Worm (Caenorhabditis elegans) whole organism, young adult: Measurements from ENCODE around the gene F41H10.3.
A peak's percentile ranks its signal among the peaks of the same experiment; 100 is the strongest.

ENCODE experiments used
- B0019.2 ChIP-seq: fragments of 200-800 bp; sonication (Bioruptor generic); conservative IDR thresholded peaks from 2 replicates; pipeline ENCODE4 v1.3.6; 2022; ENCODE audit warnings: missing genetic modification reagents, missing genetic modification characterization, missing compliant biosample characterization
- D2030.7 ChIP-seq: fragments of 200-800 bp; sonication (Bioruptor generic); IDR thresholded peaks from 2 replicates; pipeline ENCODE4 v1.3.6; 2022; ENCODE audit warnings: missing genetic modification reagents, missing genetic modification characterization, missing compliant biosample characterization
- F23B12.7 ChIP-seq: sonication (generic microtip); optimal IDR thresholded peaks from 2 replicates; lab custom pipeline; 2017; ENCODE audit warnings: missing genetic modification characterization, mild to moderate bottlenecking, missing compliant biosample characterization, antibody characterized with exemption, moderate library complexity; ENCODE audit not compliant: insufficient read depth
- F37B4.10 ChIP-seq: fragments of 200-800 bp; sonication (Bioruptor generic); IDR thresholded peaks from 2 replicates; pipeline ENCODE4 v1.3.6; 2022; ENCODE audit warnings: missing genetic modification characterization, missing compliant biosample characterization
- F57A8.1 ChIP-seq: fragments of 200-800 bp; sonication (Bioruptor generic); optimal IDR thresholded peaks from 2 replicates; lab custom pipeline; 2018; ENCODE audit warnings: mild to moderate bottlenecking, missing genetic modification characterization, moderate library complexity, missing compliant biosample characterization
- K11D2.4 ChIP-seq: fragments of 200-800 bp; sonication (Bioruptor generic); IDR thresholded peaks from 2 replicates; pipeline ENCODE4 v1.3.6; 2022; ENCODE audit warnings: missing genetic modification reagents, missing genetic modification characterization, missing compliant biosample characterization
- K12H6.12 ChIP-seq: fragments of 200-800 bp; sonication (Bioruptor generic); optimal IDR thresholded peaks from 2 replicates; lab custom pipeline; 2018; ENCODE audit warnings: mild to moderate bottlenecking, missing genetic modification characterization, missing compliant biosample characterization
- Y56A3A.18 ChIP-seq: fragments of 200-800 bp; sonication (Bioruptor generic); IDR thresholded peaks from 2 replicates; pipeline ENCODE4 v1.3.6; 2022; ENCODE audit warnings: missing genetic modification reagents, missing genetic modification characterization, missing compliant biosample characterization
- Y67H2A.10 ChIP-seq: fragments of 200-800 bp; sonication (Bioruptor generic); conservative IDR thresholded peaks from 2 replicates; pipeline ENCODE4 v1.3.6; 2022; ENCODE audit warnings: missing genetic modification reagents, missing genetic modification characterization, missing compliant biosample characterization
- Y79H2A.3 ChIP-seq: fragments of 200-800 bp; sonication (Bioruptor generic); conservative IDR thresholded peaks from 2 replicates; pipeline ENCODE4 v1.3.6; 2022; ENCODE audit warnings: missing genetic modification reagents, missing genetic modification characterization, missing compliant biosample characterization
- ZK185.1 ChIP-seq: sonication (generic microtip); optimal IDR thresholded peaks from 2 replicates; lab custom pipeline; 2016; ENCODE audit warnings: mild to moderate bottlenecking, missing genetic modification characterization, missing compliant biosample characterization; ENCODE audit not compliant: poor library complexity, severe bottlenecking
- ama-1 ChIP-seq, 3 experiments: fragments of 150-350 bp in 1 of 3; sonication (generic microtip) in 2 of 3; optimal IDR thresholded peaks; 2 replicates each; lab custom pipeline; 2014 to 2018; ENCODE audit warnings: missing biosample characterization in 2 of 3, missing genetic modification characterization in 2 of 3, missing genetic modification reagents in 2 of 3
- attf-3 ChIP-seq: fragments of 200-800 bp; sonication (Bioruptor generic); conservative IDR thresholded peaks from 2 replicates; pipeline ENCODE4 v1.3.6; 2022; ENCODE audit warnings: missing genetic modification reagents, missing genetic modification characterization, missing compliant biosample characterization
- attf-5 ChIP-seq: fragments of 200-800 bp; sonication (Bioruptor generic); optimal IDR thresholded peaks from 2 replicates; lab custom pipeline; 2018; ENCODE audit warnings: mild to moderate bottlenecking, missing genetic modification characterization, missing compliant biosample characterization
- cebp-2 ChIP-seq: fragments of 200-800 bp; sonication (Bioruptor generic); IDR thresholded peaks from 2 replicates; pipeline ENCODE4 v1.3.6; 2022; ENCODE audit warnings: missing genetic modification characterization, missing compliant biosample characterization
- ceh-27 ChIP-seq: fragments of 200-800 bp; sonication (Bioruptor generic); optimal IDR thresholded peaks from 2 replicates; lab custom pipeline; 2018; ENCODE audit warnings: mild to moderate bottlenecking, missing genetic modification characterization, moderate library complexity, missing compliant biosample characterization
- ceh-91 ChIP-seq: fragments of 200-800 bp; sonication (Bioruptor generic); IDR thresholded peaks from 2 replicates; pipeline ENCODE4 v1.3.6; 2022; ENCODE audit warnings: missing genetic modification reagents, missing genetic modification characterization, missing compliant biosample characterization
- chd-7 ChIP-seq: sonication (generic microtip); optimal IDR thresholded peaks from 2 replicates; lab custom pipeline; 2016; ENCODE audit warnings: mild to moderate bottlenecking, missing genetic modification characterization, moderate library complexity, missing compliant biosample characterization
- dpl-1 ChIP-seq: fragments of 150-350 bp; optimal IDR thresholded peaks from 2 replicates; lab custom pipeline; 2014; ENCODE audit warnings: missing biosample characterization, missing genetic modification reagents, missing genetic modification characterization
- ekl-4 ChIP-seq: fragments of 200-800 bp; sonication (Bioruptor generic); IDR thresholded peaks from 2 replicates; pipeline ENCODE4 v1.3.6; 2022; ENCODE audit warnings: missing genetic modification reagents, missing genetic modification characterization, missing compliant biosample characterization
- ets-4 ChIP-seq: fragments of 200-800 bp; sonication (Bioruptor generic); optimal IDR thresholded peaks from 2 replicates; lab custom pipeline; 2018; ENCODE audit warnings: mild to moderate bottlenecking, missing genetic modification characterization, missing compliant biosample characterization
- hlh-12 ChIP-seq: sonication (generic microtip); optimal IDR thresholded peaks from 2 replicates; lab custom pipeline; 2016; ENCODE audit warnings: missing genetic modification characterization, missing compliant biosample characterization
- hlh-26 ChIP-seq: fragments of 200-800 bp; sonication (Bioruptor generic); conservative IDR thresholded peaks from 2 replicates; pipeline ENCODE4 v1.3.6; 2022; ENCODE audit warnings: missing genetic modification reagents, missing genetic modification characterization, missing compliant biosample characterization
- hmg-1.2 ChIP-seq: fragments of 200-800 bp; sonication (Bioruptor generic); IDR thresholded peaks from 2 replicates; pipeline ENCODE4 v1.3.6; 2022; ENCODE audit warnings: missing genetic modification reagents, missing genetic modification characterization, missing compliant biosample characterization
- hrde-1 ChIP-seq: sonication (generic microtip); optimal IDR thresholded peaks from 2 replicates; lab custom pipeline; 2016; ENCODE audit warnings: missing genetic modification characterization, mild to moderate bottlenecking, missing compliant biosample characterization, moderate library complexity, missing genotype, missing genetic modification reagents, borderline replicate concordance
- lag-1 ChIP-seq: fragments of 200-800 bp; sonication (Bioruptor generic); IDR thresholded peaks from 2 replicates; pipeline ENCODE4 v1.3.6; 2022; ENCODE audit warnings: missing genetic modification reagents, missing genetic modification characterization, missing compliant biosample characterization
- let-526 ChIP-seq: fragments of 200-800 bp; sonication (Bioruptor generic); IDR thresholded peaks from 2 replicates; pipeline ENCODE4 v1.3.6; 2022; ENCODE audit warnings: missing genetic modification reagents, missing genetic modification characterization, missing compliant biosample characterization
- let-607 ChIP-seq, 2 experiments: fragments of 200-800 bp in 1 of 2; sonication (Bioruptor generic) in 1 of 2; sonication (generic microtip) in 1 of 2; optimal IDR thresholded peaks; 2 replicates each; lab custom pipeline; 2016 to 2018; ENCODE audit warnings: mild to moderate bottlenecking in 2 of 2, missing compliant biosample characterization in 2 of 2, missing genetic modification characterization in 2 of 2, moderate library complexity in 2 of 2, missing genotype in 1 of 2
- lin-40 ChIP-seq: sonication (generic microtip); optimal IDR thresholded peaks from 2 replicates; lab custom pipeline; 2016; ENCODE audit warnings: missing genetic modification characterization, mild to moderate bottlenecking, missing compliant biosample characterization, missing genotype, missing genetic modification reagents
- lsy-27 ChIP-seq: sonication (generic microtip); optimal IDR thresholded peaks from 2 replicates; lab custom pipeline; 2017; ENCODE audit warnings: missing genetic modification characterization, mild to moderate bottlenecking, missing compliant biosample characterization, antibody characterized with exemption, missing genotype, borderline replicate concordance; ENCODE audit not compliant: insufficient read depth
- madf-8 ChIP-seq: fragments of 200-800 bp; sonication (Bioruptor generic); conservative IDR thresholded peaks from 2 replicates; pipeline ENCODE4 v1.3.6; 2022; ENCODE audit warnings: missing genetic modification reagents, missing genetic modification characterization, missing compliant biosample characterization
- mxl-1 ChIP-seq: sonication (generic microtip); optimal IDR thresholded peaks from 2 replicates; lab custom pipeline; 2016; ENCODE audit warnings: missing genetic modification characterization, missing compliant biosample characterization
- nfya-2 ChIP-seq: fragments of 200-800 bp; sonication (Bioruptor generic); IDR thresholded peaks from 2 replicates; pipeline ENCODE4 v1.3.6; 2022; ENCODE audit warnings: missing genetic modification reagents, missing genetic modification characterization, missing compliant biosample characterization
- nhr-90 ChIP-seq: sonication (generic microtip); optimal IDR thresholded peaks from 2 replicates; lab custom pipeline; 2016; ENCODE audit warnings: missing genotype, mild to moderate bottlenecking, missing genetic modification characterization, missing compliant biosample characterization
- rec-8 ChIP-seq, 2 experiments: sonication (generic microtip); optimal IDR thresholded peaks; 2 replicates each; lab custom pipeline; 2016; ENCODE audit warnings: mild to moderate bottlenecking in 2 of 2, missing genetic modification characterization in 2 of 2, missing genetic modification reagents in 2 of 2, missing genotype in 2 of 2, missing biosample characterization in 1 of 2, missing compliant biosample characterization in 1 of 2, moderate library complexity in 1 of 2
- repo-1 ChIP-seq: sonication (generic microtip); optimal IDR thresholded peaks from 2 replicates; lab custom pipeline; 2017; ENCODE audit warnings: mild to moderate bottlenecking, missing genetic modification characterization, missing compliant biosample characterization
- snpc-3.4 ChIP-seq: sonication (generic microtip); optimal IDR thresholded peaks from 2 replicates; lab custom pipeline; 2017; ENCODE audit warnings: missing genetic modification characterization, mild to moderate bottlenecking, missing compliant biosample characterization, antibody characterized with exemption, moderate library complexity, missing genotype, missing genetic modification reagents
- snpc-4 ChIP-seq, 5 experiments: fragments of 150-350 bp in 1 of 5; sonication (generic microtip) in 4 of 5; optimal IDR thresholded peaks; 2 replicates each; lab custom pipeline; 2014 to 2018; ENCODE audit warnings: missing genetic modification characterization in 5 of 5, missing biosample characterization in 3 of 5, antibody characterized with exemption in 2 of 5, mild to moderate bottlenecking in 2 of 5, missing compliant biosample characterization in 2 of 5, missing genotype in 2 of 5, moderate library complexity in 2 of 5, missing genetic modification reagents in 1 of 5
- sptf-2 ChIP-seq: fragments of 200-800 bp; sonication (Bioruptor generic); optimal IDR thresholded peaks from 2 replicates; lab custom pipeline; 2018; ENCODE audit warnings: mild to moderate bottlenecking, missing genetic modification characterization, missing compliant biosample characterization
- tbp1 ChIP-seq: fragments of 200-800 bp; sonication (Bioruptor generic); optimal IDR thresholded peaks from 2 replicates; lab custom pipeline; 2018; ENCODE audit warnings: mild to moderate bottlenecking, missing genetic modification characterization, missing compliant biosample characterization
- tbx-9 ChIP-seq: sonication (generic microtip); optimal IDR thresholded peaks from 2 replicates; lab custom pipeline; 2016; ENCODE audit warnings: borderline replicate concordance, missing genetic modification characterization, inconsistent platforms, missing compliant biosample characterization
- tlf-1 ChIP-seq: fragments of 200-800 bp; sonication (Bioruptor generic); optimal IDR thresholded peaks from 2 replicates; lab custom pipeline; 2018; ENCODE audit warnings: mild to moderate bottlenecking, missing genetic modification characterization, missing compliant biosample characterization
- unc-130 ChIP-seq: sonication (generic microtip); optimal IDR thresholded peaks from 2 replicates; lab custom pipeline; 2016; ENCODE audit warnings: missing genetic modification reagents, missing genetic modification characterization, missing compliant biosample characterization
- xnd-1 ChIP-seq: sonication (generic microtip); optimal IDR thresholded peaks from 2 replicates; lab custom pipeline; 2016; ENCODE audit warnings: missing genotype, missing genetic modification reagents, missing genetic modification characterization, missing compliant biosample characterization
- ztf-25 ChIP-seq: fragments of 200-800 bp; sonication (Bioruptor generic); IDR thresholded peaks from 2 replicates; pipeline ENCODE4 v1.3.6; 2022; ENCODE audit warnings: missing genetic modification reagents, missing genetic modification characterization, missing compliant biosample characterization
- ztf-3 ChIP-seq: fragments of 200-800 bp; sonication (Bioruptor generic); optimal IDR thresholded peaks from 2 replicates; lab custom pipeline; 2018; ENCODE audit warnings: mild to moderate bottlenecking, missing genetic modification characterization, missing compliant biosample characterization

F41H10.3 gene

ce11 chrIV:5368860-5369259 lies 741 bp upstream of the F41H10.3 start (continued):
- TF ChIP-seq madf-8 = no peak
- TF ChIP-seq ceh-27 (GFP tag; lab: Kevin White, UChicago) = no peak
- no peak for TF ChIP-seq attf-3 (GFP tag; lab: Robert Waterston, UW)
- no peak for TF ChIP-seq K12H6.12 (tag; lab: Kevin White, UChicago)
- no peak for TF ChIP-seq Y79H2A.3 (GFP tag; lab: Robert Waterston, UW)
- no peak for TF ChIP-seq snpc-3.4 (tag; lab: Kevin White, UChicago)
- TF ChIP-seq hrde-1 (tag; lab: Kevin White, UChicago) = no peak
- TF ChIP-seq let-526 = no peak
- TF ChIP-seq cebp-2 (GFP tag; lab: Robert Waterston, UW) = no peak
- TF ChIP-seq hmg-1.2 (GFP tag; lab: Robert Waterston, UW) = peak; percentile 93
- TF ChIP-seq repo-1 = no peak
- no peak for TF ChIP-seq dpl-1 (GFP tag; lab: Kevin White, UChicago)
- TF ChIP-seq xnd-1 (tag; lab: Kevin White, UChicago) = no peak
- no peak for TF ChIP-seq let-607 (tag; optimal IDR thresholded peaks at IDR 0.05; lab: Kevin White, UChicago)
- no peak for TF ChIP-seq Y56A3A.18 (GFP tag; lab: Robert Waterston, UW)
- no peak for TF ChIP-seq B0019.2 (GFP tag; lab: Robert Waterston, UW)
- no peak for TF ChIP-seq rec-8 (tag; optimal IDR thresholded peaks at IDR 0.05; lab: Kevin White, UChicago)
- TF ChIP-seq D2030.7 (GFP tag; lab: Robert Waterston, UW) = no peak
- TF ChIP-seq lsy-27 = no peak
- no peak for TF ChIP-seq ZK185.1 (tag; lab: Kevin White, UChicago)
- TF ChIP-seq ama-1 (optimal IDR thresholded peaks at IDR 0.05; lab: Kevin White, UChicago) = no peak
- TF ChIP-seq ama-1 (GFP tag; optimal IDR thresholded peaks at IDR 0.05; lab: Kevin White, UChicago) = no peak
- TF ChIP-seq F57A8.1 = no peak
- no peak for TF ChIP-seq hlh-26
- TF ChIP-seq ets-4 (GFP tag; lab: Kevin White, UChicago) = no peak
- no peak for TF ChIP-seq Y67H2A.10 (GFP tag; lab: Robert Waterston, UW)
- TF ChIP-seq ekl-4 = 0 out of 2 replicates have a peak, but pooled peaks have one; percentile 48
- TF ChIP-seq nhr-90 (tag; lab: Kevin White, UChicago) = no peak
- no peak for TF ChIP-seq ztf-3 (GFP tag; lab: Kevin White, UChicago)
- no peak for TF ChIP-seq tlf-1 (GFP tag; lab: Kevin White, UChicago)
- no peak for TF ChIP-seq ztf-25 (GFP tag; lab: Robert Waterston, UW)
- no peak for TF ChIP-seq lag-1 (GFP tag; lab: Robert Waterston, UW)
- peak; percentile 8 for TF ChIP-seq tbp1 (GFP tag; lab: Kevin White, UChicago)
- no peak for TF ChIP-seq mxl-1
- no peak for TF ChIP-seq sptf-2 (GFP tag; lab: Kevin White, UChicago)
- TF ChIP-seq snpc-4 (GFP tag; optimal IDR thresholded peaks at IDR 0.05; lab: Kevin White, UChicago) = no peak
- TF ChIP-seq snpc-4 (tag; optimal IDR thresholded peaks at IDR 0.05; lab: Kevin White, UChicago) = peak in 2 of 4 experiments; percentile 20 to 67
- no peak for TF ChIP-seq unc-130 (GFP tag; lab: Kevin White, UChicago)
- TF ChIP-seq hlh-12 = no peak
- TF ChIP-seq F37B4.10 = no peak
- no peak for TF ChIP-seq ceh-91
- TF ChIP-seq nfya-2 (GFP tag; lab: Robert Waterston, UW) = no peak
- TF ChIP-seq attf-5 (GFP tag; lab: Kevin White, UChicago) = peak; percentile 77
- no peak for TF ChIP-seq tbx-9 (tag; lab: Kevin White, UChicago)
- TF ChIP-seq lin-40 (tag; lab: Kevin White, UChicago) = no peak
- TF ChIP-seq F23B12.7 (tag; lab: Kevin White, UChicago) = no peak
- no peak for TF ChIP-seq K11D2.4 (GFP tag; lab: Robert Waterston, UW)
- no peak for TF ChIP-seq chd-7 (tag; lab: Kevin White, UChicago)
